Worm (Caenorhabditis elegans) whole organism, L4/young adult: ENCODE results near the gene F07C4.10.

Source experiments
- W03F9.2 ChIP-seq: fragments of 150-350 bp; optimal IDR thresholded peaks from 2 replicates; lab custom pipeline; 2014; ENCODE audit warnings: missing biosample characterization, missing genetic modification characterization
- dao-5 ChIP-seq: sonication (generic microtip); optimal IDR thresholded peaks from 2 replicates; lab custom pipeline; 2016; ENCODE audit warnings: missing genotype, missing genetic modification characterization, moderate library complexity, missing compliant biosample characterization
- him-1 ChIP-seq: sonication (generic microtip); optimal IDR thresholded peaks from 2 replicates; lab custom pipeline; 2016; ENCODE audit warnings: missing genotype, missing genetic modification reagents, missing genetic modification characterization, missing compliant biosample characterization

The F07C4.10 gene

ce11 chrV:7639356-7639755 is 331 bp downstream of the F07C4.10 start:
- TF ChIP-seq dao-5 (tag; lab: Kevin White, UChicago) (no peak), him-1 (tag; lab: Kevin White, UChicago) (no peak), W03F9.2 (tag; lab: Kevin White, UChicago) (no peak)

DNA sequence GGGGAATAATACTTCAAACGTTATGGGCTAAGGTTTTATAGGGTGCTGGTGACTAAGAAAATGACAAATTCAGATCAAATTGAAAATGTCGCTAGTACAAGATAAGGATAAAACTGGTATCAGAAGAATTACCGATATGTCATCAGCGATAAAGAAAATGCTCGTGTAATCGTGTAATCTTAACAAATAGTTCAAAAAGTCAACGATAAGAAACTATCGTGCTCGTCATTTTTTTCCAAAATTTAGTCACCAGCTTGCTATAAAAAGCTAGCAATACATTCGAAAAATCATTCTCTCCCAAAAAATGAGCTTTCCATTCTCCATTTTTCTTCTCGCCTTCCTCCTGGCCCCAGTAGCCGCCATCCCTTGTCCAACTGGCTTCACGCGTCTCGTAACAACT is 1.9 kb downstream of the F07C4.10 start, which contains the start of gene clec-45:
Gene clec-45 (plus strand): TSS at position 301 of the 400 bp plus-strand sequence.
- no peak for TF ChIP-seq W03F9.2 (tag; lab: Kevin White, UChicago)
- no peak for TF ChIP-seq dao-5 (tag; lab: Kevin White, UChicago)
- TF ChIP-seq him-1 (tag; lab: Kevin White, UChicago): no peak

DNA sequence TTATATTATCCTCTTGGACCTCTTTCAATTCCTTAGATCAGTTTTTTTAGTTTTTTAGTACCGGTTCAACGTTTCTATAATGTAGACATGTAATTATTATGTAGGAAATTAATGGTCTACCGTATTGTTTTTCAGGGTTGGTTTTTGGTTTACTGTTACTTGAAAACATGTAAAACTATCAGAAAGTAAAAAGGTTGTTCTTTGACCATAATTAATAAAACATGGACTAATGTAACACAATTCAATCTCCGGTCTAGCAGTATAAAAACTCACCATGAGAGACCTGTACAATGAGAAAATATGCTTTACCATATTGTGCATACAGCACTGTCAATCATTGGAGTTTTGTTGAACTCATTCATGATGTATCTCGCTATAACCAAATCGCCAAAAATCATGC is 4.2 kb downstream of the F07C4.10 start, which contains the start of gene srd-29:
Gene srd-29 (plus strand): TSS at position 301 of the 400 bp plus-strand sequence.
- TF ChIP-seq dao-5 (tag; lab: Kevin White, UChicago) (no peak), W03F9.2 (tag; lab: Kevin White, UChicago) (no peak), him-1 (tag; lab: Kevin White, UChicago) (no peak)

ce11 chrV:7634657-7635056 is 5.0 kb downstream of the F07C4.10 start, which contains the start of gene srd-31:
srd-31 (minus strand) TSS chrV:7634757.
- TF ChIP-seq W03F9.2 (tag; lab: Kevin White, UChicago): no peak
- no peak for TF ChIP-seq dao-5 (tag; lab: Kevin White, UChicago)
- TF ChIP-seq him-1 (tag; lab: Kevin White, UChicago): no peak

- TF ChIP-seq W03F9.2 (tag; lab: Kevin White, UChicago): no peak
- no peak for TF ChIP-seq him-1 (tag; lab: Kevin White, UChicago)
- TF ChIP-seq dao-5 (tag; lab: Kevin White, UChicago): no peak
Observed at ce11 chrV:7631732-7632131, 8.0 kb downstream of the F07C4.10 start, which contains the start of gene srd-25. srd-25 (plus strand) TSS chrV:7632032.

DNA sequence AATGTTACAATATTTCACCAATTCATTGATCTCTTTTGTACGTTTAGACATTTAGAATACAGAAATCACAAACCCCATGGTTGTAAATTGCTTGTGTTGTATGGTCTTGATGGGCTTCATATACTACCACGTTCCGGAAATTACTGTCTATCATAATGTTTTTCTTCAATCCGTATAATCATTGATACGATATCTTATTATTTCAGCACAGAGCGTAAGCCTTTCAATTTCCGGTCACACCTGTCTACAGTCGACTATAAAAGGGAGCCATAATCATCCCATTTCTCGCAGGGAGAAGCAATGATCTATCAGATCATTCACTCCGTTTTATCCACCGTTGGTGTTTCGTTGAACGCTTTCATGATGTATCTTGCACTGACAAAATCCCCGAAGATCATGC is 10.2 kb downstream of the F07C4.10 start, which contains the start of gene srd-30:
Gene srd-30 (plus strand): TSS at position 301 of the 400 bp plus-strand sequence.
- TF ChIP-seq him-1 (tag; lab: Kevin White, UChicago) (no peak), dao-5 (tag; lab: Kevin White, UChicago) (no peak), W03F9.2 (tag; lab: Kevin White, UChicago) (no peak)

DNA sequence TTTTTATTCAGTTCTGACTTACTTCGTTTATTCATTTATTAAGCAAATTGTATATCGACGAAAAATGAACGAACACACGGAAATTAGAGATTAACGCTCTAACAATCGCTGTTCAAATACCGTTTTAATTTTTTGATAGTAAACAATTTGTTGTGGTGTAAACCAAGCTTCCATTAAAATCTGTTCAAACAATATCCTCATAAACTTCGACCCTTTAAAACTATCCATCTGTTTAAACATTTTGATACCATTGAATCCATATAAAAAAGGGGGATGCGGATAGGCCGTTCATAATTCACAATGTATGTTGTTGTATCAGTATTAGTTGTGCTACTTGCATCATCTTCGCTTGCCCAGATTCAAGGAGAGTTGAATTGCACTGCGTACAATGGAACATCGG is 13.1 kb downstream of the F07C4.10 start, which contains the start of gene F07C4.6:
Gene F07C4.6 (plus strand): TSS at position 301 of the 400 bp plus-strand sequence.
- no peak for TF ChIP-seq W03F9.2 (tag; lab: Kevin White, UChicago)

- TF ChIP-seq W03F9.2 (tag; lab: Kevin White, UChicago) (no peak), dao-5 (tag; lab: Kevin White, UChicago) (no peak), him-1 (tag; lab: Kevin White, UChicago) (no peak)
Observed at ce11 chrV:7624652-7625051, 15.0 kb downstream of the F07C4.10 start, which contains the start of gene grsp-4. grsp-4 (plus strand) TSS chrV:7624952.

DNA sequence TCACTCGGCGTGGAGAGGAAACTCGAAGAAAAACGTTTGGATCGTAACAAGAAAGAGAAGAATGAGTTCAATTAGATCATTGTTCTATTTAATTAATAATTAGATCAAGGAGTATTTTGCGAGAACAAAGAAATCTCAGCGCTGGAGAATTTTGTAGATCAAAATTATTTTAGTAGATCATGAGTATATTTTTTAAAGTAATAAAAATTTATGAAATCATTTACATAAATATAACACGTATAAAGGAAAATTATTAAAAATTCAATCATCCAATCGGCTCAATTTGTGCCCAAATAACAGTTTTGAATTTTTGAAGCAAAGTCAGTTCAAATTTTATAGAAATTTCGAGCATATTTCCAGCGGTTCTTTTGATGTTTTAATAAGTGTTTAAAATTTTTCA is 15.5 kb downstream of the F07C4.10 start, which contains the start of gene C50E3.13:
Gene C50E3.13 (minus strand): TSS at position 101 of the 400 bp plus-strand sequence.
- TF ChIP-seq W03F9.2 (tag; lab: Kevin White, UChicago): no peak
- TF ChIP-seq him-1 (tag; lab: Kevin White, UChicago): no peak
- TF ChIP-seq dao-5 (tag; lab: Kevin White, UChicago): no peak

DNA sequence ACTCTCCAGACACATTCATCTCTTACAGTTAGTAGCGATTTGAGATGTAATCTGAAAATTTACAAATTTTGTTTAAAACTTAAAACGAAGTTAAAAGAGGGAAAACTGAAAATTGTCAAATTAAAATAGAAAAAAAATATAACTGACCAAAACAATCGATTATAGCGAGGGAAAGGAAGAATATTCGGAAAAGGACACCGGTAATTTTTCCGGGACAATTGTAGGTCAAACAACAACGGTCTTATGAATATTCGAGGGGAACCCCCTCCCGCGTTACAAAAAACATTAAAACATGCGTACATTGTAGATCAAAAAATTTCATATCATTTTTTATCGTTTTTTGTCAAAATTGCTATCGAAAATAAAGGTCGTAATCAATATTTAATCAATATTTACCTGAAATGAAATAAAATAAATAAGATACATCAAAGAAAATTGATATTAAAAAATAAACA is 17.6 kb downstream of the F07C4.10 start, which contains the start of gene C50E3.12:
Gene C50E3.12 (minus strand): TSS at position 51 of the 455 bp plus-strand sequence.
- TF ChIP-seq W03F9.2 (tag; lab: Kevin White, UChicago): no peak
- no peak for TF ChIP-seq him-1 (tag; lab: Kevin White, UChicago)
- no peak for TF ChIP-seq dao-5 (tag; lab: Kevin White, UChicago)

- no peak for TF ChIP-seq him-1 (tag; lab: Kevin White, UChicago)
- TF ChIP-seq W03F9.2 (tag; lab: Kevin White, UChicago): no peak
- no peak for TF ChIP-seq dao-5 (tag; lab: Kevin White, UChicago)
Observed at ce11 chrV:7618114-7618513, 21.6 kb downstream of the F07C4.10 start, which contains the start of gene C50E3.15. C50E3.15 (plus strand) TSS chrV:7618414.

ce11 chrV:7612044-7612443 is 27.6 kb downstream of the F07C4.10 start, which contains the start of gene clec-215:
clec-215 (plus strand) TSS chrV:7612344.
- TF ChIP-seq W03F9.2 (tag; lab: Kevin White, UChicago): no peak
- TF ChIP-seq him-1 (tag; lab: Kevin White, UChicago): no peak
- no peak for TF ChIP-seq dao-5 (tag; lab: Kevin White, UChicago)

ce11 chrV:7609698-7610420 is 29.8 kb downstream of the F07C4.10 start, which contains the start of the genes folt-3 and clec-214:
folt-3 (minus strand) TSS chrV:7609748.
clec-214 (plus strand) TSS chrV:7610370.
- TF ChIP-seq W03F9.2 (tag; lab: Kevin White, UChicago): no peak
- no peak for TF ChIP-seq him-1 (tag; lab: Kevin White, UChicago)
- TF ChIP-seq dao-5 (tag; lab: Kevin White, UChicago): no peak
